Worm (Caenorhabditis elegans): ENCODE data around the gene C06E4.1.

- no peak for TF ChIP-seq dao-5 (tag; optimal IDR thresholded peaks at IDR 0.05)
- no peak for TF ChIP-seq him-1 (tag; optimal IDR thresholded peaks at IDR 0.05)
Measured at ce11 chrIV:7237668-7238214, 45.3 kb upstream of the C06E4.1 start, which contains the start of gene elo-3.

Measured in whole organism, L4/young adult.